Fruit fly (Drosophila melanogaster): ENCODE measurements around the gene Nepl15.

Nepl15 gene

DNA sequence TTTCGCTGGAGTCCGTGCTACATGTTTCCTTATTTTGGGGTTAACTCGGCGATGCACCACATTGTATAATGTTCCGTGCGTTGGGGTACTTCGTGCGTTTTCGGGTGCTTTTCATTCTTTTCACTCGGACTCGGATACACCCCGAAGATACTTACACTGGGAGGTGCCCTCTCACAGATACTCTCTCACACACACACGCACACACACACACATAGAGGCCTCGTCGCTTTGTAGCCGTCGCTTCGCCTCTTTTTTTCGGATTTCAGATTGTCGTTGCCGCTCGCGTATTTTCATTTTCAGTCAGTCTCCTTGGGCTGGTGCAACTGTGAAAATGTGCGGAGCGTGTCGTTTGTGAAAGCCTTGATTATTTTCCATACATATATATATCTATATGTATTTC lies 15.4 kb upstream of the Nepl15 start (continued):
- TF ChIP-seq CG15696 (tag; optimal IDR thresholded peaks at IDR 0.05), result no peak
- no peak for TF ChIP-seq nmo (GFP tag; optimal IDR thresholded peaks at IDR 0.05)
- TF ChIP-seq CG4282 (GFP tag; optimal IDR thresholded peaks at IDR 0.05), result no peak
- TF ChIP-seq CG18476 (GFP tag; optimal IDR thresholded peaks at IDR 0.05), result no peak
- TF ChIP-seq CG15514 (GFP tag; optimal IDR thresholded peaks at IDR 0.05), result no peak
- peak in 1 of 2 experiments; percentile 3 for TF ChIP-seq Hr78 (GFP tag; optimal IDR thresholded peaks at IDR 0.05)
- TF ChIP-seq CG7745 (tag; optimal IDR thresholded peaks at IDR 0.05), result no peak
- no peak for TF ChIP-seq Atf3 (GFP tag; optimal IDR thresholded peaks at IDR 0.05)
- no peak for TF ChIP-seq gsb-n (tag; optimal IDR thresholded peaks at IDR 0.05)
- TF ChIP-seq CoRest (tag; optimal IDR thresholded peaks at IDR 0.05), result no peak
- TF ChIP-seq odd (GFP tag; optimal IDR thresholded peaks at IDR 0.05), result peak; percentile 14
- no peak; the same call in 1 of the 2 replicates for TF ChIP-seq HLH3B (GFP tag; IDR thresholded peaks at IDR 0.05)
- TF ChIP-seq CG3163 (GFP tag; optimal IDR thresholded peaks at IDR 0.05), result no peak
- TF ChIP-seq CG9609 (GFP tag; optimal IDR thresholded peaks at IDR 0.05), result no peak
- TF ChIP-seq CG14860 (GFP tag; IDR thresholded peaks at IDR 0.05; ENCODE audit: partially characterized antibody), result no peak
- TF ChIP-seq Fer1 (GFP tag; optimal IDR thresholded peaks at IDR 0.05), result no peak
- TF ChIP-seq CG33557 (GFP tag; optimal IDR thresholded peaks at IDR 0.05), result no peak
- TF ChIP-seq sens-2 (GFP tag; IDR thresholded peaks at IDR 0.05), result no peak
- TF ChIP-seq tx (GFP tag; optimal IDR thresholded peaks at IDR 0.05), result no peak
- no peak for TF ChIP-seq CG13296 (GFP tag; optimal IDR thresholded peaks at IDR 0.05)
- no peak for TF ChIP-seq CG4730 (GFP tag; IDR thresholded peaks at IDR 0.05)
- TF ChIP-seq CG7928 (GFP tag; optimal IDR thresholded peaks at IDR 0.05), result no peak
- TF ChIP-seq CG4424 (GFP tag; optimal IDR thresholded peaks at IDR 0.05), result no peak
- no peak for TF ChIP-seq CG18619 (GFP tag; optimal IDR thresholded peaks at IDR 0.05)
- 0 out of 3 replicates have a peak, but pooled peaks have one; percentile 46 for TF ChIP-seq ken (GFP tag; IDR thresholded peaks at IDR 0.05)
- TF ChIP-seq prd (optimal IDR thresholded peaks at IDR 0.05), result no peak
- TF ChIP-seq prd (GFP tag; IDR thresholded peaks at IDR 0.05), result no peak
- no peak for TF ChIP-seq CG6854 (GFP tag; optimal IDR thresholded peaks at IDR 0.05)
- TF ChIP-seq CG13894 (tag; optimal IDR thresholded peaks at IDR 0.05), result no peak
- no peak for TF ChIP-seq CG15011 (GFP tag; optimal IDR thresholded peaks at IDR 0.05)
- no peak for TF ChIP-seq trh (GFP tag; optimal IDR thresholded peaks at IDR 0.05)
- no peak for TF ChIP-seq CG42726 (GFP tag; IDR thresholded peaks at IDR 0.05; ENCODE audit: partially characterized antibody)
- TF ChIP-seq en (GFP tag; optimal IDR thresholded peaks at IDR 0.05), result no peak
- TF ChIP-seq Sin3A (optimal IDR thresholded peaks at IDR 0.05), result no peak
- no peak for TF ChIP-seq CG4707 (GFP tag; optimal IDR thresholded peaks at IDR 0.05)
- TF ChIP-seq NC2β (GFP tag; optimal IDR thresholded peaks at IDR 0.05), result no peak
- peak; percentile 97 for TF ChIP-seq Deaf1 (tag; optimal IDR thresholded peaks at IDR 0.05)
- no peak for TF ChIP-seq Abd-B (GFP tag; optimal IDR thresholded peaks at IDR 0.05)
- no peak for TF ChIP-seq CG31365 (tag; optimal IDR thresholded peaks at IDR 0.05)
- TF ChIP-seq CG11247 (GFP tag; IDR thresholded peaks at IDR 0.05), result 0 out of 2 replicates have a peak, but pooled peaks have one; percentile 11
- TF ChIP-seq Vsx1 (GFP tag; optimal IDR thresholded peaks at IDR 0.05), result no peak
- TF ChIP-seq shn (GFP tag; optimal IDR thresholded peaks at IDR 0.05), result no peak
- no peak for TF ChIP-seq CG2678 (tag; optimal IDR thresholded peaks at IDR 0.05)
- TF ChIP-seq Bgb (GFP tag; IDR thresholded peaks at IDR 0.05; ENCODE audit: partially characterized antibody), result no peak; the same call in 1 of the 2 replicates
- no peak for TF ChIP-seq Nf-YB (GFP tag; optimal IDR thresholded peaks at IDR 0.05)
- no peak; the same call in 2 of the 3 replicates for TF ChIP-seq CG14050 (GFP tag; IDR thresholded peaks at IDR 0.05)
- no peak for TF ChIP-seq CG11398 (GFP tag; optimal IDR thresholded peaks at IDR 0.05)
- peak; percentile 67; the same call in 1 of the 2 replicates for TF ChIP-seq sob (GFP tag; IDR thresholded peaks at IDR 0.05)
- no peak for TF ChIP-seq CG10979 (tag; optimal IDR thresholded peaks at IDR 0.05)
- no peak for TF ChIP-seq lola (GFP tag; optimal IDR thresholded peaks at IDR 0.05)
- TF ChIP-seq Fer2 (tag; optimal IDR thresholded peaks at IDR 0.05), result no peak
